Fruit fly (Drosophila melanogaster) whole organism, embryonic: ENCODE data around the gene CG7231.
A peak's percentile ranks its signal among the peaks of the same experiment; 100 is the strongest.

Experiments
- Abd-B ChIP-seq: fragments of 200-800 bp; sonication (Bioruptor generic); optimal IDR thresholded peaks from 2 replicates; lab custom pipeline; 2018; ENCODE audit warnings: missing biosample characterization, mild to moderate bottlenecking, missing genetic modification characterization, moderate library complexity
- Atf6 ChIP-seq: fragments of 200-800 bp; sonication (Bioruptor generic); IDR thresholded peaks from 2 replicates; pipeline ENCODE4 v1.3.6; 2022; ENCODE audit warnings: missing biosample characterization, missing genetic modification characterization
- CG12071 ChIP-seq: fragments of 200-800 bp; sonication (Bioruptor generic); optimal IDR thresholded peaks from 3 replicates; lab custom pipeline; 2018; ENCODE audit warnings: missing biosample characterization, mild to moderate bottlenecking, missing genetic modification characterization
- CG12236 ChIP-seq: fragments of 200-800 bp; sonication (Bioruptor generic); optimal IDR thresholded peaks from 2 replicates; lab custom pipeline; 2016; ENCODE audit warnings: missing biosample characterization, missing genetic modification characterization
- CG13624 ChIP-seq: fragments of 200-800 bp; sonication (Bioruptor generic); optimal IDR thresholded peaks from 2 replicates; lab custom pipeline; 2016; ENCODE audit warnings: missing biosample characterization, missing genetic modification characterization
- CG14710 ChIP-seq: fragments of 200-800 bp; sonication (Bioruptor generic); optimal IDR thresholded peaks from 3 replicates; lab custom pipeline; 2019; ENCODE audit warnings: missing biosample characterization, mild to moderate bottlenecking, missing genetic modification characterization, moderate library complexity
- CG15073 ChIP-seq: fragments of 200-800 bp; sonication (Bioruptor generic); optimal IDR thresholded peaks from 2 replicates; lab custom pipeline; 2016; ENCODE audit warnings: missing biosample characterization, missing genetic modification characterization
- CG1603 ChIP-seq: fragments of 200-800 bp; sonication (Bioruptor generic); optimal IDR thresholded peaks from 2 replicates; lab custom pipeline; 2019; ENCODE audit warnings: missing biosample characterization, mild to moderate bottlenecking, missing genetic modification characterization, moderate library complexity
- CG16815 ChIP-seq: fragments of 200-800 bp; sonication (Bioruptor generic); optimal IDR thresholded peaks from 3 replicates; lab custom pipeline; 2017; ENCODE audit warnings: missing biosample characterization, mild to moderate bottlenecking, missing genetic modification characterization
- CG17385 ChIP-seq: fragments of 200-800 bp; sonication (Bioruptor generic); optimal IDR thresholded peaks from 3 replicates; lab custom pipeline; 2018; ENCODE audit warnings: missing biosample characterization, mild to moderate bottlenecking, missing genetic modification characterization
- CG31224 ChIP-seq: fragments of 200-800 bp; sonication (Bioruptor generic); IDR thresholded peaks from 2 replicates; pipeline ENCODE4 v1.3.6; 2022; ENCODE audit warnings: missing biosample characterization, missing genetic modification characterization
- CG3281 ChIP-seq: fragments of 200-800 bp; sonication (Bioruptor generic); optimal IDR thresholded peaks from 3 replicates; lab custom pipeline; 2017; ENCODE audit warnings: missing biosample characterization, mild to moderate bottlenecking, missing genetic modification characterization
- CG43689 ChIP-seq: fragments of 200-800 bp; sonication (Bioruptor generic); IDR thresholded peaks from 2 replicates; pipeline ENCODE4 v1.3.6; 2022; ENCODE audit warnings: missing biosample characterization, missing genetic modification characterization
- CG8089 ChIP-seq: fragments of 200-800 bp; sonication (Bioruptor generic); optimal IDR thresholded peaks from 3 replicates; lab custom pipeline; 2016; ENCODE audit warnings: missing biosample characterization, missing genetic modification characterization
- CG8388 ChIP-seq: fragments of 200-800 bp; sonication (Bioruptor generic); optimal IDR thresholded peaks from 2 replicates; lab custom pipeline; 2019; ENCODE audit warnings: missing biosample characterization, mild to moderate bottlenecking, missing genetic modification characterization, moderate library complexity
- CG8478 ChIP-seq: fragments of >200 bp; optimal IDR thresholded peaks from 2 replicates; lab custom pipeline; 2018
- CG8765 ChIP-seq: fragments of 200-800 bp; sonication (Bioruptor generic); IDR thresholded peaks from 2 replicates; pipeline ENCODE4 v1.3.6; 2022; ENCODE audit warnings: missing biosample characterization, missing genetic modification characterization
- CTCF ChIP-seq: fragments of 200-800 bp; sonication (Bioruptor generic); optimal IDR thresholded peaks from 2 replicates; lab custom pipeline; 2017; ENCODE audit warnings: missing biosample characterization, mild to moderate bottlenecking, missing genetic modification characterization, moderate library complexity
- Ets65A ChIP-seq: fragments of 200-800 bp; sonication (Bioruptor generic); peaks from one replicate; lab custom pipeline; 2016; ENCODE audit warnings: missing biosample characterization, missing genetic modification characterization
- Fer2 ChIP-seq: fragments of 200-800 bp; sonication (Bioruptor generic); optimal IDR thresholded peaks from 2 replicates; lab custom pipeline; 2018; ENCODE audit warnings: missing biosample characterization, mild to moderate bottlenecking, missing genetic modification characterization, moderate library complexity
- H15 ChIP-seq: fragments of 200-800 bp; sonication (Bioruptor generic); IDR thresholded peaks from 3 replicates; pipeline ENCODE4 v1.3.6; 2022; ENCODE audit warnings: missing biosample characterization, missing genetic modification characterization
- HmgD ChIP-seq: fragments of 200-800 bp; sonication (Bioruptor generic); optimal IDR thresholded peaks from 3 replicates; lab custom pipeline; 2016; ENCODE audit warnings: missing biosample characterization, missing genetic modification characterization
- HmgZ ChIP-seq: fragments of 200-800 bp; sonication (Bioruptor generic); optimal IDR thresholded peaks from 2 replicates; lab custom pipeline; 2018; ENCODE audit warnings: missing biosample characterization, mild to moderate bottlenecking, missing genetic modification characterization
- Hr3 ChIP-seq: fragments of 200-800 bp; sonication (Bioruptor generic); optimal IDR thresholded peaks from 3 replicates; lab custom pipeline; 2016; ENCODE audit warnings: missing biosample characterization, missing genetic modification characterization
- Hr51 ChIP-seq, 2 experiments: fragments of 200-800 bp; sonication (Bioruptor generic); optimal IDR thresholded peaks; 2 replicates in 1 of 2; 3 replicates in 1 of 2; lab custom pipeline; 2016 to 2018; ENCODE audit warnings: missing biosample characterization in 2 of 2, missing genetic modification characterization in 2 of 2, mild to moderate bottlenecking in 1 of 2, moderate library complexity in 1 of 2
- Max ChIP-seq: fragments of 200-800 bp; sonication (Bioruptor generic); optimal IDR thresholded peaks from 2 replicates; lab custom pipeline; 2016; ENCODE audit warnings: missing biosample characterization, mild to moderate bottlenecking, missing genetic modification characterization
- Nf-YB ChIP-seq: fragments of 200-800 bp; sonication (Bioruptor generic); optimal IDR thresholded peaks from 3 replicates; lab custom pipeline; 2019; ENCODE audit warnings: missing biosample characterization, mild to moderate bottlenecking, missing genetic modification characterization, moderate library complexity
- Spps ChIP-seq: fragments of 200-800 bp; sonication (Bioruptor generic); optimal IDR thresholded peaks from 2 replicates; lab custom pipeline; 2018; ENCODE audit warnings: missing biosample characterization, mild to moderate bottlenecking, missing genetic modification characterization
- Sry-β ChIP-seq: fragments of 200-800 bp; sonication (Bioruptor generic); optimal IDR thresholded peaks from 2 replicates; lab custom pipeline; 2018; ENCODE audit warnings: missing biosample characterization, mild to moderate bottlenecking, missing genetic modification characterization, moderate library complexity
- bab2 ChIP-seq: fragments of 200-800 bp; sonication (Bioruptor generic); optimal IDR thresholded peaks from 2 replicates; lab custom pipeline; 2016; ENCODE audit warnings: missing biosample characterization, missing genetic modification characterization
- br ChIP-seq: fragments of >200 bp; optimal IDR thresholded peaks from 2 replicates; lab custom pipeline; 2017
- corto ChIP-seq: fragments of 200-800 bp; sonication (Bioruptor generic); optimal IDR thresholded peaks from 2 replicates; lab custom pipeline; 2016; ENCODE audit warnings: missing biosample characterization, mild to moderate bottlenecking, missing genetic modification characterization, moderate library complexity
- da ChIP-seq: fragments of 200-800 bp; sonication (Bioruptor generic); optimal IDR thresholded peaks from 2 replicates; lab custom pipeline; 2016; ENCODE audit warnings: missing biosample characterization, missing genetic modification characterization
- dmrt99B ChIP-seq: fragments of 200-800 bp; sonication (Bioruptor generic); optimal IDR thresholded peaks from 2 replicates; lab custom pipeline; 2018; ENCODE audit warnings: missing biosample characterization, mild to moderate bottlenecking, missing genetic modification characterization, moderate library complexity
- ems ChIP-seq: fragments of 200-800 bp; sonication (Bioruptor generic); optimal IDR thresholded peaks from 3 replicates; lab custom pipeline; 2016; ENCODE audit warnings: missing biosample characterization, missing genetic modification characterization
- fd3F ChIP-seq: fragments of 200-800 bp; sonication (Bioruptor generic); optimal IDR thresholded peaks from 2 replicates; lab custom pipeline; 2018; ENCODE audit warnings: missing biosample characterization, mild to moderate bottlenecking, missing genetic modification characterization, moderate library complexity
- fru ChIP-seq: fragments of >200 bp; optimal IDR thresholded peaks from 2 replicates; lab custom pipeline; 2017
- ftz-f1 ChIP-seq: fragments of 200-800 bp; sonication (Bioruptor generic); optimal IDR thresholded peaks from 2 replicates; lab custom pipeline; 2016; ENCODE audit warnings: missing biosample characterization, missing genetic modification characterization
- grau ChIP-seq: fragments of 200-800 bp; optimal IDR thresholded peaks from 3 replicates; lab custom pipeline; 2019; ENCODE audit warnings: missing biosample characterization, mild to moderate bottlenecking, missing genetic modification characterization, moderate library complexity
- gt ChIP-seq: fragments of 200-800 bp; sonication (Bioruptor generic); IDR thresholded peaks from 2 replicates; pipeline ENCODE4 v1.3.6; 2022; ENCODE audit warnings: missing biosample characterization, missing genetic modification characterization
- insv ChIP-seq, 2 experiments: fragments of 200-800 bp; sonication (Bioruptor generic); optimal IDR thresholded peaks; 3 replicates each; lab custom pipeline; 2016 to 2018; ENCODE audit warnings: missing biosample characterization in 2 of 2, missing genetic modification characterization in 2 of 2
- kay ChIP-seq: fragments of 200-800 bp; sonication (Bioruptor generic); optimal IDR thresholded peaks from 2 replicates; lab custom pipeline; 2016; ENCODE audit warnings: missing biosample characterization, missing genetic modification characterization
- maf-S ChIP-seq: fragments of 200-800 bp; sonication (Bioruptor generic); optimal IDR thresholded peaks from 2 replicates; lab custom pipeline; 2016; ENCODE audit warnings: missing biosample characterization, missing genetic modification characterization
- pan ChIP-seq, 4 experiments: fragments of >200 bp in 3 of 4; fragments of 200-800 bp in 1 of 4; sonication (Bioruptor generic) in 1 of 4; optimal IDR thresholded peaks in 3 of 4; IDR thresholded peaks in 1 of 4; 2 replicates each; pipeline versions ENCODE4 v1.3.6 to Lab custom; 2017 to 2022; ENCODE audit warnings: missing biosample characterization in 2 of 4, missing genetic modification characterization in 2 of 4, mixed read lengths in 1 of 4
- rib ChIP-seq: fragments of 200-800 bp; sonication (Bioruptor generic); IDR thresholded peaks from 2 replicates; pipeline ENCODE4 v1.3.6; 2022; ENCODE audit warnings: missing biosample characterization, missing genetic modification characterization
- scrt ChIP-seq: fragments of 200-800 bp; sonication (Bioruptor generic); optimal IDR thresholded peaks from 2 replicates; lab custom pipeline; 2018; ENCODE audit warnings: missing biosample characterization, mild to moderate bottlenecking, missing genetic modification characterization, moderate library complexity
- sens-2 ChIP-seq: fragments of 200-800 bp; sonication (Bioruptor generic); IDR thresholded peaks from 2 replicates; pipeline ENCODE4 v1.3.6; 2022; ENCODE audit warnings: missing biosample characterization, missing genetic modification characterization
- sr ChIP-seq: fragments of 200-800 bp; sonication (Bioruptor generic); IDR thresholded peaks from 3 replicates; pipeline ENCODE4 v1.3.6; 2022; ENCODE audit warnings: missing biosample characterization, missing genetic modification characterization
- tgo ChIP-seq: fragments of 200-800 bp; sonication (Bioruptor generic); IDR thresholded peaks from 3 replicates; pipeline ENCODE4 v1.3.6; 2022; ENCODE audit warnings: missing biosample characterization, missing genetic modification characterization
- vvl ChIP-seq: fragments of 200-800 bp; sonication (Bioruptor generic); IDR thresholded peaks from 2 replicates; pipeline ENCODE4 v1.3.6; 2022; ENCODE audit warnings: missing biosample characterization, missing genetic modification characterization
- zen2 ChIP-seq: fragments of 200-800 bp; sonication (Bioruptor generic); IDR thresholded peaks from 3 replicates; pipeline ENCODE4 v1.3.6; 2022; ENCODE audit warnings: missing biosample characterization, missing genetic modification characterization; ENCODE audit not compliant: partially characterized antibody
- zfh2 ChIP-seq: fragments of 200-800 bp; sonication (Bioruptor generic); optimal IDR thresholded peaks from 2 replicates; lab custom pipeline; 2016; ENCODE audit warnings: missing biosample characterization, missing genetic modification characterization

The CG7231 gene

DNA sequence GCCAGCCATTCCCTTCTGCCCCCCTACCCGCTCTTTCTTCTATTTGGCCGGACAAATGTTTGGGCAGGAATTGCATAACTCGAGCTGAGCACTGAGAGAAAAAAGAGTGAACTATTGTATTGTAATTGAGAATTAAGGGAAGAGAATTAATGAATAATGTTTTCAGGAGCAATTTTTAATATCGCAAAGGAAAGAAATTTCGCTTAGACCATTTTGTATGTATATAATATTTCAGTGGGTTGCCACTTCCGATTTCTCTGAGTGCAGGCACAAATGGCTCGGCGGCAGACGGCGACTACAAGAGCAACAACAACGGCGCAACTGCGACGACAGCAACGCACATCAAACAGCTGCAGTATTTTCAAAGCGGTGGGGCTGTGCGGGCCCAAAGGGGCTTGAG lies 19.1 kb upstream of the CG7231 start (continued):
- TF ChIP-seq tgo (peak; percentile 87), Nf-YB (peak; percentile 18), fd3F (peak; percentile 49), CG1603 (tag; lab: Kevin White, UChicago) (peak; percentile 90), kay (peak; percentile 22), CTCF (GFP tag; lab: Kevin White, UChicago) (no peak), CG12236 (GFP tag; lab: Kevin White, UChicago) (peak; percentile 62), maf-S (GFP tag; lab: Kevin White, UChicago) (peak; percentile 57), CG16815 (GFP tag; lab: Kevin White, UChicago) (peak; percentile 49), sens-2 (GFP tag; lab: Robert Waterston, UW) (peak; percentile 62), vvl (peak; percentile 87), Spps (tag; lab: Kevin White, UChicago) (no peak), HmgZ (tag; lab: Kevin White, UChicago) (peak; percentile 11), CG8478 (lab: Kevin White, UChicago) (no peak), scrt (peak; percentile 19), Atf6 (peak; percentile 68), Hr3 (GFP tag; lab: Kevin White, UChicago) (peak; percentile 70), CG17385 (GFP tag; lab: Kevin White, UChicago) (peak; percentile 76), H15 (GFP tag; lab: Robert Waterston, UW) (peak; percentile 58; the same call in 2 of the 3 replicates), Hr51 (GFP tag; optimal IDR thresholded peaks at IDR 0.05; lab: Kevin White, UChicago) (peak; percentile 11 to 86), rib (GFP tag; lab: Robert Waterston, UW) (0 out of 2 replicates have a peak, but pooled peaks have one; percentile 25), CG43689 (peak; percentile 65), grau (tag; lab: Kevin White, UChicago) (peak; percentile 68), CG8765 (GFP tag; lab: Robert Waterston, UW) (no peak; the same call in 1 of the 2 replicates), CG13624 (GFP tag; lab: Kevin White, UChicago) (peak; percentile 44), CG8388 (GFP tag; lab: Kevin White, UChicago) (peak; percentile 80), CG12071 (peak; percentile 30), bab2 (GFP tag; lab: Kevin White, UChicago) (peak; percentile 63), da (GFP tag; lab: Kevin White, UChicago) (peak; percentile 31), CG14710 (tag; lab: Kevin White, UChicago) (peak; percentile 10), Fer2 (no peak), Max (GFP tag; lab: Kevin White, UChicago) (peak; percentile 31), corto (GFP tag; lab: Kevin White, UChicago) (no peak), CG31224 (peak; percentile 28; the same call in 1 of the 2 replicates), fru (no peak), Abd-B (GFP tag; lab: Kevin White, UChicago) (peak; percentile 45), gt (GFP tag; lab: Robert Waterston, UW) (no peak), dmrt99B (tag; lab: Kevin White, UChicago) (peak; percentile 87), pan (optimal IDR thresholded peaks at IDR 0.05; lab: Kevin White, UChicago) (no peak), pan (GFP tag; optimal IDR thresholded peaks at IDR 0.05 in 1 of 2, IDR thresholded peaks at IDR 0.05 in 1 of 2) (peak in 1 of 2 experiments; percentile 88), insv (GFP tag; optimal IDR thresholded peaks at IDR 0.05; lab: Kevin White, UChicago) (no peak), CG8089 (GFP tag; lab: Kevin White, UChicago) (peak; percentile 60), CG3281 (GFP tag; lab: Kevin White, UChicago) (peak; percentile 53), ems (GFP tag; lab: Kevin White, UChicago) (peak; percentile 64), CG15073 (GFP tag; lab: Kevin White, UChicago) (no peak), zfh2 (peak; percentile 11), zen2 (GFP tag; lab: Robert Waterston, UW) (no peak), ftz-f1 (GFP tag; lab: Kevin White, UChicago) (no peak), Ets65A (peak; percentile 91), br (no peak), Sry-β (GFP tag; lab: Kevin White, UChicago) (no peak), HmgD (GFP tag; lab: Kevin White, UChicago) (no peak), sr (GFP tag; lab: Robert Waterston, UW) (peak; percentile 56; the same call in 1 of the 3 replicates)
